Fruit fly (Drosophila melanogaster): ENCODE measurements around the gene Med.
A peak's percentile ranks its signal among the peaks of the same experiment; 100 is the strongest.

Gene Med

dm6 chr3R:31599538-31600313 is 11.1 kb upstream of the Med start (continued):
- TF ChIP-seq amos (GFP tag; IDR thresholded peaks at IDR 0.05; ENCODE audit: partially characterized antibody) (no peak; the same call in 1 of the 2 replicates), mirr (GFP tag; optimal IDR thresholded peaks at IDR 0.05) (peak; percentile 30), dmrt11E (tag; optimal IDR thresholded peaks at IDR 0.05) (no peak), caup (GFP tag; optimal IDR thresholded peaks at IDR 0.05; ENCODE audit: severe bottlenecking) (peak; percentile 13), CG30403 (GFP tag; optimal IDR thresholded peaks at IDR 0.05) (no peak), NfI (GFP tag; optimal IDR thresholded peaks at IDR 0.05) (no peak), rib (GFP tag; IDR thresholded peaks at IDR 0.05) (peak; percentile 65; the same call in 1 of the 2 replicates), tgo (GFP tag; IDR thresholded peaks at IDR 0.05) (no peak), CG4282 (GFP tag; optimal IDR thresholded peaks at IDR 0.05) (no peak), ftz-f1 (GFP tag; optimal IDR thresholded peaks at IDR 0.05) (peak; percentile 87), chinmo (GFP tag; IDR thresholded peaks at IDR 0.05; ENCODE audit: partially characterized antibody) (0 out of 4 replicates have a peak, but pooled peaks have one; percentile 49), lab (GFP tag; optimal IDR thresholded peaks at IDR 0.05) (peak; percentile 31), CG9932 (GFP tag; IDR thresholded peaks at IDR 0.05) (0 out of 2 replicates have a peak, but pooled peaks have one; percentile 16), CG3407 (GFP tag; optimal IDR thresholded peaks at IDR 0.05) (no peak), Pdp1 (GFP tag; optimal IDR thresholded peaks at IDR 0.05) (peak in 1 of 2 experiments; percentile 75), CG33213 (GFP tag; optimal IDR thresholded peaks at IDR 0.05) (no peak), sug (tag; optimal IDR thresholded peaks at IDR 0.05) (peak; percentile 49), Max (GFP tag; optimal IDR thresholded peaks at IDR 0.05) (no peak), CG3163 (GFP tag; optimal IDR thresholded peaks at IDR 0.05) (no peak), CG34376 (GFP tag; optimal IDR thresholded peaks at IDR 0.05) (peak; percentile 83), abd-A (tag; optimal IDR thresholded peaks at IDR 0.05) (peak; percentile 44), Doc2 (GFP tag; IDR thresholded peaks at IDR 0.05) (no peak), CG10565 (GFP tag; optimal IDR thresholded peaks at IDR 0.05) (no peak), Dref (GFP tag; IDR thresholded peaks at IDR 0.05) (no peak), stc (GFP tag; IDR thresholded peaks at IDR 0.05) (no peak), CG12942 (GFP tag; optimal IDR thresholded peaks at IDR 0.05) (no peak), CG30020 (tag; optimal IDR thresholded peaks at IDR 0.05) (no peak), CG34224 (GFP tag; IDR thresholded peaks at IDR 0.05; ENCODE audit: partially characterized antibody) (peak; percentile 53; the same call in 2 of the 3 replicates), B-H2 (GFP tag; optimal IDR thresholded peaks at IDR 0.05) (peak; percentile 19), CG12391 (tag; optimal IDR thresholded peaks at IDR 0.05) (no peak), CG11695 (GFP tag; IDR thresholded peaks at IDR 0.05) (no peak), CG32532 (GFP tag; IDR thresholded peaks at IDR 0.05) (0 out of 2 replicates have a peak, but pooled peaks have one; percentile 10), ERR (GFP tag; optimal IDR thresholded peaks at IDR 0.05) (peak; percentile 8), CG4328 (GFP tag; optimal IDR thresholded peaks at IDR 0.05) (peak; percentile 27), CG13287 (GFP tag; IDR thresholded peaks at IDR 0.05; ENCODE audit: partially characterized antibody) (0 out of 2 replicates have a peak, but pooled peaks have one; percentile 16), nerfin-2 (GFP tag; IDR thresholded peaks at IDR 0.05; ENCODE audit: partially characterized antibody) (no peak), CG8388 (GFP tag; optimal IDR thresholded peaks at IDR 0.05) (no peak), Atf-2 (GFP tag; optimal IDR thresholded peaks at IDR 0.05) (no peak), Awh (GFP tag; IDR thresholded peaks at IDR 0.05) (no peak), twi (tag; optimal IDR thresholded peaks at IDR 0.05) (no peak), CG14710 (tag; optimal IDR thresholded peaks at IDR 0.05) (no peak), sd (tag; optimal IDR thresholded peaks at IDR 0.05) (peak; percentile 51), h (optimal IDR thresholded peaks at IDR 0.05) (no peak), crc (GFP tag; optimal IDR thresholded peaks at IDR 0.05) (no peak), CG18764 (GFP tag; optimal IDR thresholded peaks at IDR 0.05) (no peak), crol (GFP tag; IDR thresholded peaks at IDR 0.05) (0 out of 2 replicates have a peak, but pooled peaks have one; percentile 46), lbe (GFP tag; optimal IDR thresholded peaks at IDR 0.05) (peak; percentile 55), Ravus (GFP tag; IDR thresholded peaks at IDR 0.05) (no peak), ac (GFP tag; optimal IDR thresholded peaks at IDR 0.05) (no peak)
